Fruit fly (Drosophila melanogaster): ENCODE results near the gene bwa.

dm6 chr2L:20017055-20017454, 49.1 kb upstream of the bwa start, which contains the start of gene CG43861:
- TF ChIP-seq CG4496 (GFP tag; IDR thresholded peaks at IDR 0.05): 0 out of 3 replicates have a peak, but pooled peaks have one; percentile 37
- TF ChIP-seq CG15710 (tag; optimal IDR thresholded peaks at IDR 0.05): no peak
- no peak for TF ChIP-seq Snoo (tag; optimal IDR thresholded peaks at IDR 0.05)
- TF ChIP-seq EcR (GFP tag; optimal IDR thresholded peaks at IDR 0.05): no peak
- TF ChIP-seq CG13204 (GFP tag; optimal IDR thresholded peaks at IDR 0.05): no peak
- TF ChIP-seq rn (GFP tag; IDR thresholded peaks at IDR 0.05): no peak
- TF ChIP-seq Pif1B (GFP tag; optimal IDR thresholded peaks at IDR 0.05): no peak
- peak; percentile 16; the same call in 1 of the 2 replicates for TF ChIP-seq Ets98B (GFP tag; IDR thresholded peaks at IDR 0.05)
- peak; percentile 14 for TF ChIP-seq CG8159 (tag; optimal IDR thresholded peaks at IDR 0.05)
- no peak for TF ChIP-seq CG34367 (tag; optimal IDR thresholded peaks at IDR 0.05)
- no peak for TF ChIP-seq CG17806 (tag; optimal IDR thresholded peaks at IDR 0.05)
- no peak; the same call in 2 of the 3 replicates for TF ChIP-seq fd96Ca (GFP tag; IDR thresholded peaks at IDR 0.05)
- TF ChIP-seq D1 (tag; optimal IDR thresholded peaks at IDR 0.05): no peak

All from whole organism, pupa.